Fruit fly (Drosophila melanogaster): ENCODE results near the gene Taf6.

The Taf6 gene

DNA sequence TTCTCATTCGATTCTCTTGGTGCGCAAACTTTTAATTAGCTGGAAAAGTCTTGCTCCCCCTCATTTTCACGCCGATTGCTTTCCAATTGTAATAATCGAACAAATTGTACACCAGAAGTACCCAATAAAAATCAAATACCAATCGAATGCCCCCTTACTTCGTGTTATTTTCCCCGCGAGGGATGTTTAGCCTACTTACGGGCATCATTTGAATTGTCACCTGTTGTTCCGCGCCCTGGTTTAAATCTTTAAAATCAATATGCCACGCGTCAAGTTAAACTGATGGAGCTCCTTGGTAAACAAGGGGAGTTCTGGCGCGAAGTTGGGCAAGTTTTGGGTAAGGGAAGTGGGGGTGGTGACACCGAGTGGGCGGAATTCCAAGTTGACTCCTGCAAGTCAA, 47.4 kb downstream of the Taf6 start:
- TF ChIP-seq CG4318 (GFP tag; optimal IDR thresholded peaks at IDR 0.05): no peak
- no peak for TF ChIP-seq topi (GFP tag; optimal IDR thresholded peaks at IDR 0.05)
- TF ChIP-seq CG6276 (GFP tag; optimal IDR thresholded peaks at IDR 0.05): no peak
- no peak for TF ChIP-seq CG15336 (GFP tag; IDR thresholded peaks at IDR 0.05)
- no peak for TF ChIP-seq esn (GFP tag; optimal IDR thresholded peaks at IDR 0.05)
- no peak for TF ChIP-seq fd59A (GFP tag; optimal IDR thresholded peaks at IDR 0.05)
- no peak for TF ChIP-seq Eip93F (GFP tag; optimal IDR thresholded peaks at IDR 0.05)
- no peak for TF ChIP-seq CG6792 (GFP tag; optimal IDR thresholded peaks at IDR 0.05)
- no peak for TF ChIP-seq vri (GFP tag; optimal IDR thresholded peaks at IDR 0.05)
- no peak for TF ChIP-seq Hr39 (GFP tag; optimal IDR thresholded peaks at IDR 0.05)

- peak; percentile 73 for TF ChIP-seq vri (GFP tag; optimal IDR thresholded peaks at IDR 0.05)
- no peak for TF ChIP-seq Met (GFP tag; optimal IDR thresholded peaks at IDR 0.05)
- TF ChIP-seq Sox15 (GFP tag; optimal IDR thresholded peaks at IDR 0.05): no peak
- TF ChIP-seq svp (GFP tag): peak; percentile 92
- peak; percentile 20 for TF ChIP-seq Eip93F (GFP tag; optimal IDR thresholded peaks at IDR 0.05)
- TF ChIP-seq CG8119 (GFP tag; IDR thresholded peaks at IDR 0.05): no peak
Observed at dm6 chr3L:19648648-19649047, 49.8 kb downstream of the Taf6 start.

DNA sequence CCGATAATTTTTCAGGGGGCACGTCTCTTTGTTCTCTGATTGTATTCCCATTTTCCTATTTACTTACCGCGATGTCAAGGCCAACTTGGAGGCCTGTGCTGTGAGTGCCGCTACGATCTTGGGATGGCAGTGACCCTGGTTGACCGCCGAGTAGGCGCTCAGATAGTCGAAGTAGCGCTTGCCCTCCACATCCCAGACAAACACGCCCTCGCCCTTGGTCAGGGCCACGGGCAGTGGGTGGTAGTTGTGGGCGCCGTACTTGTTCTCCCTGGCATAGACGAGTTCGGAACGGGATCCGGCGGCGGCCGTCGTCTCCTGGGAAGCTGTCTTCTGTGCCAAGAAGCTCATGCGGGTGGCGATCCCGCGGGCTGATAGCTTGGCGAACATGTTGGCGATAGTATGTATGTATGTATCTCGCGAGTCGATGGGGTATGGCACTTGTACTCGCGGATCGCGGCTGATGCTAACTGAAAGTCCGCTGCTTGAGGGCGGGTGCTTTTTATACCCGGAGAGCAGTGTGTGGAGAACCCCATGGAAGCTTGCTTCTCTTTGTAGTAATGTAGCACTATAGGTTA, 50.6 kb downstream of the Taf6 start, which contains the start of gene Oat:
Gene Oat, minus strand, starts transcription at position 478 of the 575 bp plus-strand sequence.
- TF ChIP-seq Met (GFP tag; optimal IDR thresholded peaks at IDR 0.05) (no peak), Eip93F (GFP tag; optimal IDR thresholded peaks at IDR 0.05) (peak; percentile 17), svp (GFP tag) (peak; percentile 91)

dm6 chr3L:19650121-19650520, 51.2 kb downstream of the Taf6 start:
- TF ChIP-seq CG4318 (GFP tag; optimal IDR thresholded peaks at IDR 0.05): no peak
- TF ChIP-seq CG34406 (GFP tag; optimal IDR thresholded peaks at IDR 0.05): no peak
- TF ChIP-seq Eip78C (GFP tag): peak; percentile 30

- TF ChIP-seq Blimp-1 (GFP tag; optimal IDR thresholded peaks at IDR 0.05) (peak; percentile 21), Hr39 (GFP tag; optimal IDR thresholded peaks at IDR 0.05) (peak; percentile 5), spab (GFP tag; optimal IDR thresholded peaks at IDR 0.05) (peak; percentile 62), dsx (GFP tag; optimal IDR thresholded peaks at IDR 0.05; ENCODE audit: poor library complexity, severe bottlenecking) (no peak), Lpt (GFP tag; optimal IDR thresholded peaks at IDR 0.05) (no peak), fkh (GFP tag; optimal IDR thresholded peaks at IDR 0.05) (no peak), OdsH (GFP tag; optimal IDR thresholded peaks at IDR 0.05) (peak; percentile 35), Eip93F (GFP tag; optimal IDR thresholded peaks at IDR 0.05) (no peak), CG8319 (GFP tag; optimal IDR thresholded peaks at IDR 0.05) (peak; percentile 26), CG11902 (GFP tag; optimal IDR thresholded peaks at IDR 0.05) (no peak), svp (GFP tag) (peak; percentile 64), CG34406 (GFP tag; optimal IDR thresholded peaks at IDR 0.05) (peak; percentile 45), CG16779 (tag; optimal IDR thresholded peaks at IDR 0.05) (peak; percentile 28), Sox102F (GFP tag; optimal IDR thresholded peaks at IDR 0.05) (peak; percentile 55), topi (GFP tag; optimal IDR thresholded peaks at IDR 0.05) (peak; percentile 50), CG8632 (GFP tag; optimal IDR thresholded peaks at IDR 0.05) (peak; percentile 26), CG32006 (GFP tag; optimal IDR thresholded peaks at IDR 0.05) (no peak), Sox14 (GFP tag; optimal IDR thresholded peaks at IDR 0.05) (no peak), CG10669 (GFP tag; optimal IDR thresholded peaks at IDR 0.05) (peak; percentile 60), CG1621 (tag; optimal IDR thresholded peaks at IDR 0.05) (peak; percentile 62), Ets96B (tag; optimal IDR thresholded peaks at IDR 0.05) (peak; percentile 34), Eip75B (GFP tag; optimal IDR thresholded peaks at IDR 0.05) (peak; percentile 4), CG6276 (GFP tag; optimal IDR thresholded peaks at IDR 0.05) (no peak), Hr4 (GFP tag; optimal IDR thresholded peaks at IDR 0.05) (no peak), achi (GFP tag; optimal IDR thresholded peaks at IDR 0.05) (no peak), pdm3 (GFP tag; optimal IDR thresholded peaks at IDR 0.05) (peak; percentile 59), Smox (GFP tag; optimal IDR thresholded peaks at IDR 0.05) (peak; percentile 19), ss (GFP tag; optimal IDR thresholded peaks at IDR 0.05) (peak; percentile 34 to 63), CG6808 (GFP tag; optimal IDR thresholded peaks at IDR 0.05) (peak; percentile 58), CG11294 (GFP tag; IDR thresholded peaks at IDR 0.05) (no peak; the same call in 1 of the 2 replicates), Gug (GFP tag; IDR thresholded peaks at IDR 0.05) (peak; percentile 63; the same call in 1 of the 2 replicates), CG31627 (GFP tag; optimal IDR thresholded peaks at IDR 0.05) (no peak)
Observed at dm6 chr3L:19650588-19650987, 51.7 kb downstream of the Taf6 start.
